Worm (Caenorhabditis elegans): ENCODE measurements around the gene vit-6.
A peak's percentile ranks its signal among the peaks of the same experiment; 100 is the strongest.

DNA sequence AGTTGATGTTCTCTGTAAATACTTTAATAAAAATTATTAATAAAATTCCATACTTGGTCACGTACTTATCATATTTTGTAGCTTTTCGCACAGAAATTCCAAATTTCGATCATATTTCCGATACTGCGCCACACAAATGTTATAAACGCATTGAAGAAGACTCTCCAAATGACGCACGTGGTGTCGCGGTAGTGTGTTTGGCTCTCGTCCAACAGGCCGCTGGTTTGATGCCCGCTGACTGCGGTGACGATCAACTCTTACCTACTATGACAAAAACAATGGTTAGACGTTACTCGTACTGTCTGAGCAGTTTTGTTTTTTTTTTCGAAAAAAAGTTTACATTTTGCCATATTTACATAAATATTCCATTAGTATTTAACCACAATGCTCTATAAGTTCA, 8.1 kb upstream of the vit-6 start:
- peak; percentile 60 for TF ChIP-seq him-1 (tag; optimal IDR thresholded peaks at IDR 0.05)
- TF ChIP-seq dao-5 (tag; optimal IDR thresholded peaks at IDR 0.05): peak; percentile 91
- peak; percentile 69 for TF ChIP-seq W03F9.2 (tag; optimal IDR thresholded peaks at IDR 0.05)

All from whole organism, L4/young adult.